Worm (Caenorhabditis elegans) whole organism, L2 larva: ENCODE measurements around the gene C25E10.13.

ENCODE experiments used
- R02D3.7 ChIP-seq: fragments of 150-350 bp; optimal IDR thresholded peaks from 2 replicates; lab custom pipeline; 2014; ENCODE audit warnings: missing biosample characterization, missing genetic modification characterization
- aly-2 ChIP-seq: fragments of 150-350 bp; optimal IDR thresholded peaks from 2 replicates; lab custom pipeline; 2014; ENCODE audit warnings: missing biosample characterization, missing genetic modification characterization
- fos-1 ChIP-seq: fragments of 150-350 bp; optimal IDR thresholded peaks from 2 replicates; lab custom pipeline; 2014; ENCODE audit warnings: missing biosample characterization, missing genetic modification characterization
- lin-13 ChIP-seq: fragments of 150-350 bp; optimal IDR thresholded peaks from 2 replicates; lab custom pipeline; 2014; ENCODE audit warnings: missing biosample characterization, missing genetic modification reagents, missing genetic modification characterization
- mbf-1 ChIP-seq: sonication (generic microtip); optimal IDR thresholded peaks from 2 replicates; lab custom pipeline; 2017; ENCODE audit warnings: missing biosample characterization, missing genetic modification characterization
- mdl-1 ChIP-seq, 2 experiments: fragments of 150-350 bp in 1 of 2; sonication (generic microtip) in 1 of 2; optimal IDR thresholded peaks; 2 replicates each; lab custom pipeline; 2017; ENCODE audit warnings: missing biosample characterization in 2 of 2, missing genetic modification characterization in 2 of 2
- nhr-11 ChIP-seq: fragments of 150-350 bp; optimal IDR thresholded peaks from 2 replicates; lab custom pipeline; 2014; ENCODE audit warnings: missing biosample characterization, missing genetic modification characterization
- nhr-237 ChIP-seq: fragments of 150-350 bp; optimal IDR thresholded peaks from 2 replicates; lab custom pipeline; 2014; ENCODE audit warnings: missing biosample characterization, missing genetic modification characterization
- nhr-77 ChIP-seq: fragments of 150-350 bp; optimal IDR thresholded peaks from 2 replicates; lab custom pipeline; 2014; ENCODE audit warnings: missing biosample characterization, missing genetic modification characterization
- skn-1 ChIP-seq: sonication (generic microtip); optimal IDR thresholded peaks from 2 replicates; lab custom pipeline; 2017; ENCODE audit warnings: missing biosample characterization, missing genetic modification characterization
- unc-39 ChIP-seq: fragments of 150-350 bp; optimal IDR thresholded peaks from 2 replicates; lab custom pipeline; 2014; ENCODE audit warnings: missing biosample characterization, missing genetic modification characterization
- unc-62 ChIP-seq: fragments of 150-350 bp; optimal IDR thresholded peaks from 2 replicates; lab custom pipeline; 2014; ENCODE audit warnings: missing biosample characterization, missing genetic modification reagents, missing genetic modification characterization
- zag-1 ChIP-seq: fragments of 150-350 bp; optimal IDR thresholded peaks from 2 replicates; lab custom pipeline; 2014; ENCODE audit warnings: missing biosample characterization, missing genetic modification characterization
- ztf-1 ChIP-seq: fragments of 200-800 bp; sonication (Bioruptor generic); conservative IDR thresholded peaks from 2 replicates; pipeline ENCODE4 v1.3.6; 2022; ENCODE audit warnings: missing genetic modification characterization, missing compliant biosample characterization

ce11 chrV:9098280-9098973, 38.9 kb downstream of the C25E10.13 start, which contains the start of gene F21C10.9:
- TF ChIP-seq fos-1 (peak; percentile 5), aly-2 (no peak), nhr-11 (tag; lab: Kevin White, UChicago) (no peak), ztf-1 (no peak), nhr-77 (tag; lab: Kevin White, UChicago) (no peak), skn-1 (tag; lab: Kevin White, UChicago) (no peak), lin-13 (GFP tag; lab: Kevin White, UChicago) (no peak), R02D3.7 (tag; lab: Kevin White, UChicago) (no peak), mbf-1 (tag; lab: Kevin White, UChicago) (no peak), nhr-237 (tag; lab: Kevin White, UChicago) (no peak), zag-1 (tag; lab: Kevin White, UChicago) (no peak), unc-39 (tag; lab: Kevin White, UChicago) (no peak), mdl-1 (tag; optimal IDR thresholded peaks at IDR 0.05; lab: Kevin White, UChicago) (no peak), unc-62 (no peak)
